Comparison of ENCODE assay signal across 2 worm cellular contexts in genomic region chrV:6888828-6889227, ce11.
TF ChIP-seq lines count a peak whose summit lies in the region.

No protein-coding gene starts in this region.

TF ChIP-seq in whole organism, L4 larva, 104 proteins besides CTCF, POLR2A, EP300 and RAD21 (continued from another document):
- TF ChIP-seq jun-1 (tag; optimal IDR thresholded peaks at IDR 0.05; lab: Kevin White, UChicago) (peak; percentile 48), rbr-2 (tag; optimal IDR thresholded peaks at IDR 0.05; lab: Kevin White, UChicago) (peak; percentile 59), hmg-1.1 (GFP tag; IDR thresholded peaks at IDR 0.05; lab: Robert Waterston, UW) (peak; percentile 84), zag-1 (tag; optimal IDR thresholded peaks at IDR 0.05; lab: Kevin White, UChicago) (no peak), daf-8 (GFP tag; IDR thresholded peaks at IDR 0.05; lab: Robert Waterston, UW) (no peak), pha-4 (GFP tag; IDR thresholded peaks at IDR 0.05; lab: Robert Waterston, UW) (peak; percentile 79), pha-4 (tag; optimal IDR thresholded peaks at IDR 0.05; lab: Kevin White, UChicago) (no peak), nhr-77 (tag; optimal IDR thresholded peaks at IDR 0.05; lab: Kevin White, UChicago) (peak; percentile 65), nhr-11 (tag; optimal IDR thresholded peaks at IDR 0.05; lab: Kevin White, UChicago) (no peak), lin-39 (tag; optimal IDR thresholded peaks at IDR 0.05; lab: Kevin White, UChicago) (no peak), madf-9 (GFP tag; conservative IDR thresholded peaks at IDR 0.05; lab: Robert Waterston, UW) (peak; percentile 74), fos-1 (tag; optimal IDR thresholded peaks at IDR 0.05; lab: Kevin White, UChicago) (no peak), F44E2.7 (GFP tag; IDR thresholded peaks at IDR 0.05; lab: Robert Waterston, UW) (0 out of 2 replicates have a peak, but pooled peaks have one; percentile 24), zip-11 (GFP tag; IDR thresholded peaks at IDR 0.05; lab: Robert Waterston, UW) (peak; percentile 59; the same call in 1 of the 2 replicates), Y105C5A.15 (GFP tag; IDR thresholded peaks at IDR 0.05; lab: Robert Waterston, UW) (peak; percentile 64), hif-1 (tag; optimal IDR thresholded peaks at IDR 0.05; lab: Kevin White, UChicago) (peak in 1 of 2 experiments; percentile 53), mes-2 (tag; optimal IDR thresholded peaks at IDR 0.05; lab: Kevin White, UChicago; ENCODE audit: poor library complexity, severe bottlenecking) (peak; percentile 88), daf-12 (tag; optimal IDR thresholded peaks at IDR 0.05; lab: Kevin White, UChicago) (no peak), snpc-1.2 (GFP tag; IDR thresholded peaks at IDR 0.05; lab: Robert Waterston, UW) (peak; percentile 79), arid-1 (GFP tag; conservative IDR thresholded peaks at IDR 0.05; lab: Robert Waterston, UW) (peak; percentile 66), lim-7 (GFP tag; IDR thresholded peaks at IDR 0.05; lab: Robert Waterston, UW) (peak; percentile 89), nhr-76 (tag; optimal IDR thresholded peaks at IDR 0.05; lab: Kevin White, UChicago) (no peak), nhr-25 (tag; optimal IDR thresholded peaks at IDR 0.05; lab: Kevin White, UChicago; ENCODE audit: borderline replicate concordance, insufficient read depth) (peak; percentile 0), tag-97 (GFP tag; IDR thresholded peaks at IDR 0.05; lab: Robert Waterston, UW) (no peak), sdz-12 (GFP tag; optimal IDR thresholded peaks at IDR 0.05; lab: Kevin White, UChicago) (peak; percentile 86), skn-1 (tag; optimal IDR thresholded peaks at IDR 0.05; lab: Kevin White, UChicago) (no peak), F49E8.2 (tag; optimal IDR thresholded peaks at IDR 0.05; lab: Kevin White, UChicago; ENCODE audit: borderline replicate concordance) (peak; percentile 55), ceh-44 (GFP tag; IDR thresholded peaks at IDR 0.05; lab: Robert Waterston, UW) (peak; percentile 16; the same call in 1 of the 2 replicates), Y5F2A.4 (GFP tag; optimal IDR thresholded peaks at IDR 0.05; lab: Kevin White, UChicago) (peak; percentile 76), F26F4.8 (GFP tag; conservative IDR thresholded peaks at IDR 0.05; lab: Robert Waterston, UW) (peak; percentile 71), set-16 (GFP tag; IDR thresholded peaks at IDR 0.05; lab: Robert Waterston, UW) (peak; percentile 65), zip-2 (tag; optimal IDR thresholded peaks at IDR 0.05; lab: Kevin White, UChicago) (no peak), cey-2 (tag; optimal IDR thresholded peaks at IDR 0.05; lab: Kevin White, UChicago; ENCODE audit: borderline replicate concordance, insufficient read depth) (no peak)

TF ChIP-seq in whole organism, late embryonic, 69 proteins besides CTCF, POLR2A, EP300 and RAD21 (continued from another document):
- TF ChIP-seq hlh-6 (tag; optimal IDR thresholded peaks at IDR 0.05; lab: Kevin White, UChicago) (peak; percentile 84), ceh-6 (GFP tag; optimal IDR thresholded peaks at IDR 0.05; lab: Kevin White, UChicago) (peak; percentile 78), unc-86 (tag; optimal IDR thresholded peaks at IDR 0.05; lab: Kevin White, UChicago) (peak; percentile 78), ceh-48 (tag; optimal IDR thresholded peaks at IDR 0.05; lab: Kevin White, UChicago) (peak; percentile 46), pha-2 (tag; optimal IDR thresholded peaks at IDR 0.05; lab: Kevin White, UChicago) (peak; percentile 70)
